Worm (Caenorhabditis elegans) whole organism, early embryonic: Measurements from ENCODE around the gene gst-4.

ENCODE experiments used
- B0310.2 ChIP-seq: sonication (generic microtip); optimal IDR thresholded peaks from 2 replicates; lab custom pipeline; 2016; ENCODE audit warnings: mild to moderate bottlenecking, missing genetic modification characterization, missing compliant biosample characterization
- F13C5.2 ChIP-seq: sonication (generic microtip); optimal IDR thresholded peaks from 2 replicates; lab custom pipeline; 2017; ENCODE audit warnings: mild to moderate bottlenecking, missing genetic modification characterization, inconsistent platforms, missing compliant biosample characterization
- aly-1 ChIP-seq: sonication (generic microtip); optimal IDR thresholded peaks from 2 replicates; lab custom pipeline; 2016; ENCODE audit warnings: missing genetic modification characterization, missing compliant biosample characterization
- ama-1 ChIP-seq: fragments of 150-350 bp; optimal IDR thresholded peaks from 2 replicates; lab custom pipeline; 2014
- ceh-13 ChIP-seq: fragments of 200-800 bp; sonication (Bioruptor generic); optimal IDR thresholded peaks from 2 replicates; lab custom pipeline; 2018; ENCODE audit warnings: mild to moderate bottlenecking, missing genetic modification characterization, missing compliant biosample characterization
- flt-1 ChIP-seq: fragments of 200-800 bp; sonication (Bioruptor generic); IDR thresholded peaks from 2 replicates; pipeline ENCODE4 v1.3.6; 2022; ENCODE audit warnings: missing genetic modification characterization, missing compliant biosample characterization
- hmg-4 ChIP-seq: fragments of 200-800 bp; sonication (Bioruptor generic); optimal IDR thresholded peaks from 2 replicates; lab custom pipeline; 2018; ENCODE audit warnings: mild to moderate bottlenecking, missing genetic modification characterization, missing compliant biosample characterization
- hnd-1 ChIP-seq: sonication (generic microtip); optimal IDR thresholded peaks from 2 replicates; lab custom pipeline; 2016; ENCODE audit warnings: missing genetic modification characterization, missing compliant biosample characterization
- pes-1 ChIP-seq: fragments of 200-800 bp; sonication (Bioruptor generic); IDR thresholded peaks from 2 replicates; pipeline ENCODE4 v1.3.6; 2022; ENCODE audit warnings: missing genetic modification reagents, missing genetic modification characterization, missing compliant biosample characterization
- scrt-1 ChIP-seq: fragments of 200-800 bp; sonication (Bioruptor generic); IDR thresholded peaks from 2 replicates; pipeline ENCODE4 v1.3.6; 2022; ENCODE audit warnings: missing genetic modification characterization, missing compliant biosample characterization
- sea-1 ChIP-seq: fragments of 200-800 bp; sonication (Bioruptor generic); conservative IDR thresholded peaks from 2 replicates; pipeline ENCODE4 v1.3.6; 2022; ENCODE audit warnings: missing genetic modification characterization, missing compliant biosample characterization
- tbx-11 ChIP-seq: fragments of 200-800 bp; sonication (Bioruptor generic); IDR thresholded peaks from 2 replicates; pipeline ENCODE4 v1.3.6; 2022; ENCODE audit warnings: missing genetic modification characterization, missing compliant biosample characterization
- tbx-37 ChIP-seq: fragments of 200-800 bp; sonication (Bioruptor generic); conservative IDR thresholded peaks from 2 replicates; pipeline ENCODE4 v1.3.6; 2022; ENCODE audit warnings: missing genetic modification reagents, missing genetic modification characterization, missing compliant biosample characterization
- tra-4 ChIP-seq: sonication (generic microtip); optimal IDR thresholded peaks from 2 replicates; lab custom pipeline; 2017; ENCODE audit warnings: missing genetic modification characterization, missing compliant biosample characterization

DNA sequence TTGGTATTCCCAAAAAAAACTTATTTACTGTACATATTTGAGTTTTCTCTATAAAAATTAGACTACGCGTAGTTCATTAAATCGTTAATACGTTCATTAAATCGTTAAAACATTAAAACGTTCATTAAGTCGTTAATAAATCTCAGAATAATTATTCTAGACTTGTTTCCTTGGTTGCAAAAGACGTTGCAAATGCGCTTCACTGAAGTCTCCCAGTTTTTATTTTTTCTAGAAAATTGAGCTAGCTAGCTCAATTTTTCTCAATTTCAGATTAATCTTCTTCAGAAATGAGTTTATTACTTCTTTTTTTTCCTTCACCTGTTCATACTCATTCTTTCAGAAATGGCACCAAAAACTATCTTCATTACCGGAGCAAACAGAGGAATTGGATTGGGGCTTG lies 2.9 kb downstream of the gst-4 start:
- TF ChIP-seq ama-1 (lab: Kevin White, UChicago) (no peak), B0310.2 (tag; lab: Kevin White, UChicago) (no peak), sea-1 (GFP tag; lab: Robert Waterston, UW) (no peak), aly-1 (tag; lab: Kevin White, UChicago) (no peak), pes-1 (GFP tag; lab: Robert Waterston, UW) (no peak), ceh-13 (GFP tag; lab: Kevin White, UChicago) (no peak), flt-1 (GFP tag; lab: Robert Waterston, UW) (no peak), hmg-4 (GFP tag; lab: Kevin White, UChicago) (no peak), scrt-1 (no peak), tbx-11 (GFP tag; lab: Robert Waterston, UW) (no peak), F13C5.2 (no peak), tbx-37 (GFP tag; lab: Robert Waterston, UW) (no peak), hnd-1 (tag; lab: Kevin White, UChicago) (no peak), tra-4 (no peak)
